Fruit fly (Drosophila melanogaster) Kc167 (cell line): Measurements from ENCODE around the gene Acox3.

Source experiments
- Myc ChIP-seq: fragments of >200 bp; optimal IDR thresholded peaks from 2 replicates; lab custom pipeline; 2017; ENCODE audit warnings: missing external identifiers
- Sin3A ChIP-seq: fragments of >200 bp; optimal IDR thresholded peaks from 2 replicates; lab custom pipeline; 2018; ENCODE audit warnings: missing external identifiers
- h ChIP-seq: fragments of >200 bp; optimal IDR thresholded peaks from 3 replicates; lab custom pipeline; 2018; ENCODE audit warnings: missing external identifiers
- insv ChIP-seq: fragments of >200 bp; optimal IDR thresholded peaks from 3 replicates; lab custom pipeline; 2018; ENCODE audit warnings: missing external identifiers
- psq ChIP-seq: fragments of >200 bp; optimal IDR thresholded peaks from 2 replicates; lab custom pipeline; 2017; ENCODE audit warnings: missing external identifiers
- ttk ChIP-seq: sonication (Bioruptor generic); optimal IDR thresholded peaks from 2 replicates; lab custom pipeline; 2017; ENCODE audit warnings: missing external identifiers

DNA sequence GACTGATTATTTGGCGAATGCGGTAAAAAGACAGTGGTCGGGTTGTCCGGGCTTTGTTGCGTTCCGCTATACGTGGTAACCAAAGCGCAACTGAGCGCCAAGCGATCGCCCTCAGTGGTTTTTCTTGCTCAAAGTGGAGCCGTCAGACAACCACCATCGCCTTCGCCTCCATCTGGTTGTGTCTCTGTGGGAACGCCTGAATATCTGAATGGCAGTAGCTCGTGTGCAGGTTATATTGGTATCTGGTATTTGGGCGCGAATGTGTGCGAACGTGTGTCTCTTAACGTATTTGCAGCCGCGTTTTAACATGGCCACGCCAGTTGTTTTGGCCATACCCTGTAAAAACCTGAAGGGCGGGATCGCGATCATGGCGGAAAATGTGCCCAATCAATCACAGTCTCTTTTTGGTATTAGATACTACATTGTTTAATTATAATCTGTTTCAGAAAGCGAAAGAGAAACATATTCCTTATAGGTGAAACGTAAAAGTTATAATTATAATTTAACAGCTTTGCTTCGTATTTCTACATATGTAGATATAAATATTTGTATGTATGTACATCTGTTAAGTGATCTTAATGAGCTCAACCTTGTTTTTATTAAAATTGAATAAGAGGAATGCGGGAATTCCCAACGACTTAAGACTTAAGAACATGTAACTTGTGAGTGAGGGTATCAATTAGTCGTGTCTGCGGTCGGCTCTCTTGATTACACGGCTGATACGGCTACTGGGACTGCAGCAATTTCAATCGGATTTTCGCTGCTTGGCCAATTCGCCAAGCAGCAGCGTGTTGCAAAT is 24.0 kb upstream of the Acox3 start:
- TF ChIP-seq h (lab: Kevin White, UChicago) (no peak), Sin3A (lab: Kevin White, UChicago) (no peak), insv (lab: Kevin White, UChicago) (no peak), psq (lab: Kevin White, UChicago) (no peak), ttk (no peak), Myc (lab: Kevin White, UChicago) (no peak)
